Fruit fly (Drosophila melanogaster) whole organism, adult: ENCODE results near the gene Tnks.

Experiments
- CG11617 ChIP-seq: fragments of 200-800 bp; sonication (Bioruptor generic); optimal IDR thresholded peaks from 2 replicates; lab custom pipeline; 2017; ENCODE audit warnings: mild to moderate bottlenecking, missing biosample characterization, missing genetic modification reagents, missing genetic modification characterization
- CG12768 ChIP-seq: fragments of 200-800 bp; sonication (Bioruptor generic); optimal IDR thresholded peaks from 2 replicates; lab custom pipeline; 2017; ENCODE audit warnings: missing biosample characterization, missing genetic modification characterization, mild to moderate bottlenecking, moderate library complexity, missing genetic modification reagents
- CG14711 ChIP-seq: fragments of 200-800 bp; sonication (Bioruptor generic); optimal IDR thresholded peaks from 2 replicates; lab custom pipeline; 2018; ENCODE audit warnings: missing biosample characterization, mild to moderate bottlenecking, missing genetic modification characterization, moderate library complexity
- CG1620 ChIP-seq: fragments of 200-800 bp; sonication (Bioruptor generic); optimal IDR thresholded peaks from 2 replicates; lab custom pipeline; 2016; ENCODE audit warnings: missing biosample characterization, missing genetic modification characterization
- CG33017 ChIP-seq: fragments of 200-800 bp; sonication (Bioruptor generic); optimal IDR thresholded peaks from 2 replicates; lab custom pipeline; 2018; ENCODE audit warnings: missing biosample characterization, mild to moderate bottlenecking, missing genetic modification characterization, moderate library complexity
- CG5204 ChIP-seq: fragments of 200-800 bp; sonication (Bioruptor generic); optimal IDR thresholded peaks from 2 replicates; lab custom pipeline; 2016; ENCODE audit warnings: missing biosample characterization, missing genetic modification characterization
- CG7045 ChIP-seq: fragments of 200-800 bp; sonication (Bioruptor generic); optimal IDR thresholded peaks from 2 replicates; lab custom pipeline; 2017; ENCODE audit warnings: missing biosample characterization, mild to moderate bottlenecking, missing genetic modification characterization
- CG7101 ChIP-seq: fragments of 200-800 bp; sonication (Bioruptor generic); optimal IDR thresholded peaks from 2 replicates; lab custom pipeline; 2018; ENCODE audit warnings: missing biosample characterization, mild to moderate bottlenecking, missing genetic modification characterization, moderate library complexity
- Clk ChIP-seq: fragments of 200-800 bp; sonication (Bioruptor generic); optimal IDR thresholded peaks from 2 replicates; lab custom pipeline; 2017; ENCODE audit warnings: missing biosample characterization, missing genetic modification characterization
- Crg-1 ChIP-seq: fragments of 200-800 bp; sonication (Bioruptor generic); optimal IDR thresholded peaks from 2 replicates; lab custom pipeline; 2016; ENCODE audit warnings: missing biosample characterization, missing genetic modification characterization
- Hr96 ChIP-seq: fragments of 200-800 bp; sonication (Bioruptor generic); optimal IDR thresholded peaks from 2 replicates; lab custom pipeline; 2016; ENCODE audit warnings: missing biosample characterization, missing genetic modification characterization
- Mnt ChIP-seq: fragments of 200-800 bp; sonication (Bioruptor generic); optimal IDR thresholded peaks from 2 replicates; lab custom pipeline; 2016; ENCODE audit warnings: missing biosample characterization, mild to moderate bottlenecking, missing genetic modification characterization
- bab1 ChIP-seq: fragments of 200-800 bp; sonication (Bioruptor generic); optimal IDR thresholded peaks from 3 replicates; lab custom pipeline; 2019; ENCODE audit warnings: missing biosample characterization, mild to moderate bottlenecking, missing genetic modification characterization, moderate library complexity
- cic ChIP-seq: fragments of 200-800 bp; sonication (Bioruptor generic); optimal IDR thresholded peaks from 2 replicates; lab custom pipeline; 2017; ENCODE audit warnings: missing biosample characterization, mild to moderate bottlenecking, missing genetic modification characterization, moderate library complexity
- cnc ChIP-seq, 2 experiments: fragments of >200 bp; optimal IDR thresholded peaks; 2 replicates each; lab custom pipeline; 2017
- kay ChIP-seq: fragments of 200-800 bp; sonication (Bioruptor generic); peaks from one replicate; lab custom pipeline; 2016; ENCODE audit warnings: missing biosample characterization, missing genetic modification characterization, borderline replicate concordance
- ovo ChIP-seq: fragments of 200-800 bp; sonication (Bioruptor generic); optimal IDR thresholded peaks from 2 replicates; lab custom pipeline; 2016; ENCODE audit warnings: missing biosample characterization, missing genetic modification characterization
- pad ChIP-seq: fragments of 200-800 bp; sonication (Bioruptor generic); optimal IDR thresholded peaks from 3 replicates; lab custom pipeline; 2017; ENCODE audit warnings: missing biosample characterization, missing genetic modification characterization, mild to moderate bottlenecking, moderate library complexity, missing genetic modification reagents
- tj ChIP-seq: fragments of 200-800 bp; sonication (Bioruptor generic); optimal IDR thresholded peaks from 3 replicates; lab custom pipeline; 2017; ENCODE audit warnings: missing biosample characterization, mild to moderate bottlenecking, missing genetic modification characterization, moderate library complexity
- toe ChIP-seq: fragments of 200-800 bp; sonication (Bioruptor generic); optimal IDR thresholded peaks from 2 replicates; lab custom pipeline; 2016; ENCODE audit warnings: missing biosample characterization, missing genetic modification characterization

Tnks gene

dm6 chr3R:25651414-25651813 is 9.7 kb downstream of the Tnks start:
- TF ChIP-seq ovo (GFP tag; lab: Kevin White, UChicago) (no peak), bab1 (GFP tag; lab: Kevin White, UChicago) (peak; percentile 44), CG7101 (tag; lab: Kevin White, UChicago) (no peak), Clk (GFP tag; lab: Kevin White, UChicago) (no peak), CG14711 (tag; lab: Kevin White, UChicago) (peak; percentile 37)

dm6 chr3R:25650417-25650816 is 10.7 kb downstream of the Tnks start:
- TF ChIP-seq pad (GFP tag; lab: Kevin White, UChicago) (no peak), ovo (GFP tag; lab: Kevin White, UChicago) (no peak), Crg-1 (GFP tag; lab: Kevin White, UChicago) (no peak), bab1 (GFP tag; lab: Kevin White, UChicago) (no peak), tj (no peak), cnc (optimal IDR thresholded peaks at IDR 0.05; lab: Kevin White, UChicago) (no peak), CG33017 (tag; lab: Kevin White, UChicago) (no peak)

dm6 chr3R:25648258-25648606 is 12.9 kb downstream of the Tnks start:
- no peak for TF ChIP-seq toe (GFP tag; lab: Kevin White, UChicago)
- no peak for TF ChIP-seq CG1620 (GFP tag; lab: Kevin White, UChicago)
- TF ChIP-seq pad (GFP tag; lab: Kevin White, UChicago): no peak
- TF ChIP-seq CG5204 (GFP tag; lab: Kevin White, UChicago): no peak

dm6 chr3R:25647577-25648257 is 13.4 kb downstream of the Tnks start:
- TF ChIP-seq Mnt: peak; percentile 33
- peak; percentile 95 for TF ChIP-seq kay (GFP tag; lab: Kevin White, UChicago)
- TF ChIP-seq toe (GFP tag; lab: Kevin White, UChicago): peak; percentile 42
- no peak for TF ChIP-seq cnc (optimal IDR thresholded peaks at IDR 0.05; lab: Kevin White, UChicago)
- TF ChIP-seq cic (GFP tag; lab: Kevin White, UChicago): peak; percentile 56
- no peak for TF ChIP-seq Crg-1 (GFP tag; lab: Kevin White, UChicago)
- peak; percentile 50 for TF ChIP-seq tj
- TF ChIP-seq CG33017 (tag; lab: Kevin White, UChicago): peak; percentile 41
- peak; percentile 50 for TF ChIP-seq Hr96
- peak; percentile 52 for TF ChIP-seq CG11617 (GFP tag; lab: Kevin White, UChicago)
- no peak for TF ChIP-seq CG5204 (GFP tag; lab: Kevin White, UChicago)
- no peak for TF ChIP-seq CG7045 (GFP tag; lab: Kevin White, UChicago)
- no peak for TF ChIP-seq Clk (GFP tag; lab: Kevin White, UChicago)
- peak; percentile 42 for TF ChIP-seq bab1 (GFP tag; lab: Kevin White, UChicago)
- TF ChIP-seq ovo (GFP tag; lab: Kevin White, UChicago): peak; percentile 49
- peak; percentile 3 for TF ChIP-seq CG14711 (tag; lab: Kevin White, UChicago)
- TF ChIP-seq CG7101 (tag; lab: Kevin White, UChicago): peak; percentile 41
- no peak for TF ChIP-seq CG1620 (GFP tag; lab: Kevin White, UChicago)
- TF ChIP-seq pad (GFP tag; lab: Kevin White, UChicago): no peak
- TF ChIP-seq CG12768 (GFP tag; lab: Kevin White, UChicago): peak; percentile 79

dm6 chr3R:25646882-25647518 is 14.1 kb downstream of the Tnks start:
- peak; percentile 94 for TF ChIP-seq Hr96
- TF ChIP-seq bab1 (GFP tag; lab: Kevin White, UChicago): peak; percentile 93
- TF ChIP-seq ovo (GFP tag; lab: Kevin White, UChicago): peak; percentile 86
- peak; percentile 96 for TF ChIP-seq toe (GFP tag; lab: Kevin White, UChicago)
- TF ChIP-seq Mnt: peak; percentile 90
- peak; percentile 94 for TF ChIP-seq Crg-1 (GFP tag; lab: Kevin White, UChicago)
- peak; percentile 83 for TF ChIP-seq CG14711 (tag; lab: Kevin White, UChicago)
- TF ChIP-seq Clk (GFP tag; lab: Kevin White, UChicago): peak; percentile 86
- peak; percentile 91 for TF ChIP-seq CG12768 (GFP tag; lab: Kevin White, UChicago)
- peak; percentile 84 for TF ChIP-seq pad (GFP tag; lab: Kevin White, UChicago)
- peak; percentile 83 for TF ChIP-seq CG33017 (tag; lab: Kevin White, UChicago)
- TF ChIP-seq CG5204 (GFP tag; lab: Kevin White, UChicago): peak; percentile 90
- TF ChIP-seq tj: peak; percentile 61
- TF ChIP-seq CG11617 (GFP tag; lab: Kevin White, UChicago): peak; percentile 86
- TF ChIP-seq CG7045 (GFP tag; lab: Kevin White, UChicago): peak; percentile 90
- TF ChIP-seq cnc (optimal IDR thresholded peaks at IDR 0.05; lab: Kevin White, UChicago): no peak
- TF ChIP-seq CG1620 (GFP tag; lab: Kevin White, UChicago): peak; percentile 89
- no peak for TF ChIP-seq kay (GFP tag; lab: Kevin White, UChicago)
- peak; percentile 100 for TF ChIP-seq cic (GFP tag; lab: Kevin White, UChicago)
- TF ChIP-seq CG7101 (tag; lab: Kevin White, UChicago): peak; percentile 89

dm6 chr3R:25644172-25644571 is 16.9 kb downstream of the Tnks start:
- TF ChIP-seq ovo (GFP tag; lab: Kevin White, UChicago) (no peak), tj (no peak), bab1 (GFP tag; lab: Kevin White, UChicago) (no peak), cnc (optimal IDR thresholded peaks at IDR 0.05; lab: Kevin White, UChicago) (no peak), CG14711 (tag; lab: Kevin White, UChicago) (no peak), Hr96 (no peak), kay (GFP tag; lab: Kevin White, UChicago) (no peak), CG7045 (GFP tag; lab: Kevin White, UChicago) (no peak), Clk (GFP tag; lab: Kevin White, UChicago) (no peak), CG5204 (GFP tag; lab: Kevin White, UChicago) (no peak), pad (GFP tag; lab: Kevin White, UChicago) (no peak), CG33017 (tag; lab: Kevin White, UChicago) (no peak), CG11617 (GFP tag; lab: Kevin White, UChicago) (no peak), CG1620 (GFP tag; lab: Kevin White, UChicago) (no peak), cic (GFP tag; lab: Kevin White, UChicago) (no peak), Mnt (no peak), Crg-1 (GFP tag; lab: Kevin White, UChicago) (no peak)
